Worm (Caenorhabditis elegans) whole organism, mixed stage, embryonic: ENCODE measurements around the gene deg-3.

Experiments used
- blmp-1 ChIP-seq: fragments of 150-350 bp; optimal IDR thresholded peaks from 2 replicates; lab custom pipeline; 2014; ENCODE audit warnings: missing biosample characterization, missing genetic modification characterization
- ces-1 ChIP-seq: fragments of 150-350 bp; optimal IDR thresholded peaks from 2 replicates; lab custom pipeline; 2014; ENCODE audit warnings: missing biosample characterization, missing genetic modification reagents, missing genetic modification characterization
- drap-1 ChIP-seq: fragments of 200-800 bp; sonication (Bioruptor generic); optimal IDR thresholded peaks from 3 replicates; lab custom pipeline; 2018; ENCODE audit warnings: mild to moderate bottlenecking, missing genetic modification characterization, missing compliant biosample characterization
- elt-1 ChIP-seq: sonication (generic microtip); optimal IDR thresholded peaks from 2 replicates; lab custom pipeline; 2017; ENCODE audit warnings: missing genetic modification characterization, mild to moderate bottlenecking, missing compliant biosample characterization, antibody characterized with exemption, moderate library complexity, borderline replicate concordance; ENCODE audit not compliant: insufficient read depth
- elt-3 ChIP-seq: fragments of 150-350 bp; optimal IDR thresholded peaks from 2 replicates; lab custom pipeline; 2014; ENCODE audit warnings: missing biosample characterization, missing genetic modification characterization
- lsy-2 ChIP-seq: fragments of 150-350 bp; optimal IDR thresholded peaks from 2 replicates; lab custom pipeline; 2014; ENCODE audit warnings: missing biosample characterization, missing genetic modification characterization
- mab-5 ChIP-seq: fragments of 150-350 bp; optimal IDR thresholded peaks from 2 replicates; lab custom pipeline; 2014; ENCODE audit warnings: missing biosample characterization, missing genetic modification characterization
- mep-1 ChIP-seq: fragments of 150-350 bp; optimal IDR thresholded peaks from 2 replicates; lab custom pipeline; 2017; ENCODE audit warnings: missing biosample characterization, missing genetic modification reagents, missing genetic modification characterization, inconsistent platforms
- nhr-28 ChIP-seq: fragments of 150-350 bp; optimal IDR thresholded peaks from 2 replicates; lab custom pipeline; 2014; ENCODE audit warnings: missing biosample characterization, missing genetic modification characterization
- pha-4 ChIP-seq: fragments of 150-350 bp; optimal IDR thresholded peaks from 2 replicates; lab custom pipeline; 2018; ENCODE audit warnings: missing biosample characterization, missing genetic modification reagents, missing genetic modification characterization
- unc-39 ChIP-seq: fragments of 150-350 bp; optimal IDR thresholded peaks from 2 replicates; lab custom pipeline; 2014; ENCODE audit warnings: missing biosample characterization, missing genetic modification characterization
- unc-62 ChIP-seq: fragments of 150-350 bp; optimal IDR thresholded peaks from 2 replicates; lab custom pipeline; 2014; ENCODE audit warnings: missing biosample characterization, missing genetic modification reagents, missing genetic modification characterization
- ztf-11 ChIP-seq: fragments of 150-350 bp; optimal IDR thresholded peaks from 2 replicates; lab custom pipeline; 2014; ENCODE audit warnings: missing biosample characterization, missing genetic modification characterization

ce11 chrV:11446297-11446696 lies 31.3 kb upstream of the deg-3 start, which contains the start of gene mig-17:
- TF ChIP-seq blmp-1 (tag; lab: Kevin White, UChicago): no peak
- TF ChIP-seq nhr-28: no peak
- TF ChIP-seq pha-4: no peak
- no peak for TF ChIP-seq ztf-11
- no peak for TF ChIP-seq unc-39 (tag; lab: Kevin White, UChicago)
- TF ChIP-seq mep-1: no peak
- peak; percentile 94 for TF ChIP-seq ces-1 (GFP tag; lab: Kevin White, UChicago)
- TF ChIP-seq unc-62 (GFP tag; lab: Kevin White, UChicago): peak; percentile 12
- TF ChIP-seq elt-3 (tag; lab: Kevin White, UChicago): no peak
- TF ChIP-seq drap-1 (GFP tag; lab: Kevin White, UChicago): no peak
- no peak for TF ChIP-seq mab-5 (tag; lab: Kevin White, UChicago)
- no peak for TF ChIP-seq lsy-2 (tag; lab: Kevin White, UChicago)
- no peak for TF ChIP-seq elt-1 (tag; lab: Kevin White, UChicago)
